Fruit fly (Drosophila melanogaster): ENCODE results near the gene chico.

Gene chico

DNA sequence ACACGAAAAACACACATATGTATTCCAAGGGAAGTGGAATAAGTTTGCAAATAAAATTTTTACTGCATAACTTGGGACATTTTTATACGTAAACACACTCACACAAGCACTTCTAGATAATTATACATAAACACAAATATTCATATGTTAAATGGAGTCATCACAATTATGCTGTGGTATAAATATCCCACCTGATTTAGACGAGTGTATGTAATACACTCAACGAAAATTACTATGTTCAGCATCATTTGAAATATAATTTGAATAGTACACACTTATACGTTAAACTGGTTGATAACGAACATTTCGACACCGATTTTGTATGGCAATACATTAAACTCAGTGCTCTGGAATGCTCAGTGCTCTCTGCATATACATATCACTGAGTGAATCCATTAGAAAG, 15.8 kb downstream of the chico start (continued):
- TF ChIP-seq D (optimal IDR thresholded peaks at IDR 0.05): no peak
- TF ChIP-seq D (GFP tag; optimal IDR thresholded peaks at IDR 0.05): no peak
- TF ChIP-seq CG10209 (GFP tag; optimal IDR thresholded peaks at IDR 0.05): no peak
- TF ChIP-seq ci (GFP tag; IDR thresholded peaks at IDR 0.05): no peak
- TF ChIP-seq luna (GFP tag; optimal IDR thresholded peaks at IDR 0.05): no peak
- peak; percentile 25 to 32 for TF ChIP-seq dpn (GFP tag; optimal IDR thresholded peaks at IDR 0.05)
- no peak for TF ChIP-seq Atf-2 (GFP tag; optimal IDR thresholded peaks at IDR 0.05)
- no peak for TF ChIP-seq TFAM (GFP tag; optimal IDR thresholded peaks at IDR 0.05)
- no peak for TF ChIP-seq CG8765 (GFP tag; IDR thresholded peaks at IDR 0.05)
- no peak for TF ChIP-seq CG12744 (GFP tag; optimal IDR thresholded peaks at IDR 0.05)
- no peak for TF ChIP-seq CG14965 (GFP tag; optimal IDR thresholded peaks at IDR 0.05; ENCODE audit: borderline replicate concordance)
- TF ChIP-seq CG31441 (GFP tag; IDR thresholded peaks at IDR 0.05): no peak
- TF ChIP-seq Sox100B (GFP tag; optimal IDR thresholded peaks at IDR 0.05): no peak
- no peak for TF ChIP-seq yki (optimal IDR thresholded peaks at IDR 0.05)
- no peak for TF ChIP-seq lola (GFP tag; optimal IDR thresholded peaks at IDR 0.05)
- no peak for TF ChIP-seq CG4854 (GFP tag; optimal IDR thresholded peaks at IDR 0.05)
- TF ChIP-seq CG9437 (GFP tag; optimal IDR thresholded peaks at IDR 0.05): no peak
- no peak for TF ChIP-seq CG6272 (GFP tag; IDR thresholded peaks at IDR 0.05)
- TF ChIP-seq HLH4C (GFP tag; IDR thresholded peaks at IDR 0.05; ENCODE audit: partially characterized antibody): no peak
- no peak for TF ChIP-seq sr (GFP tag; IDR thresholded peaks at IDR 0.05)
- TF ChIP-seq CG8089 (GFP tag; optimal IDR thresholded peaks at IDR 0.05): peak; percentile 95
- TF ChIP-seq CG12155 (GFP tag; optimal IDR thresholded peaks at IDR 0.05): no peak
- no peak for TF ChIP-seq CG10366 (GFP tag; IDR thresholded peaks at IDR 0.05)
- peak; percentile 4 for TF ChIP-seq CG10147 (GFP tag; optimal IDR thresholded peaks at IDR 0.05)
- no peak for TF ChIP-seq Vsx1 (GFP tag; optimal IDR thresholded peaks at IDR 0.05)
- TF ChIP-seq NFAT (GFP tag; IDR thresholded peaks at IDR 0.05): no peak
- TF ChIP-seq Pdp1 (GFP tag; optimal IDR thresholded peaks at IDR 0.05): peak in 1 of 2 experiments; percentile 28
- no peak for TF ChIP-seq ATbp (GFP tag; optimal IDR thresholded peaks at IDR 0.05)
- TF ChIP-seq tll (GFP tag; optimal IDR thresholded peaks at IDR 0.05): no peak
- no peak for TF ChIP-seq Bteb2 (GFP tag; optimal IDR thresholded peaks at IDR 0.05)
- TF ChIP-seq HLH54F (GFP tag; optimal IDR thresholded peaks at IDR 0.05): no peak
- TF ChIP-seq z (GFP tag; IDR thresholded peaks at IDR 0.05): no peak
- TF ChIP-seq CG33213 (GFP tag; optimal IDR thresholded peaks at IDR 0.05): no peak
- no peak for TF ChIP-seq CG9609 (GFP tag; optimal IDR thresholded peaks at IDR 0.05)
- TF ChIP-seq YL-1 (GFP tag; optimal IDR thresholded peaks at IDR 0.05): no peak
- no peak for TF ChIP-seq CG13624 (GFP tag; optimal IDR thresholded peaks at IDR 0.05)
- no peak; the same call in 1 of the 2 replicates for TF ChIP-seq CG17328 (GFP tag; IDR thresholded peaks at IDR 0.05)
- TF ChIP-seq CG11695 (GFP tag; IDR thresholded peaks at IDR 0.05): 0 out of 3 replicates have a peak, but pooled peaks have one; percentile 39
- TF ChIP-seq CG17186 (GFP tag; optimal IDR thresholded peaks at IDR 0.05): no peak
- no peak for TF ChIP-seq zfh2 (GFP tag; optimal IDR thresholded peaks at IDR 0.05)
- no peak for TF ChIP-seq wek (GFP tag; optimal IDR thresholded peaks at IDR 0.05)
- no peak for TF ChIP-seq zen (tag; optimal IDR thresholded peaks at IDR 0.05)
- TF ChIP-seq pum (GFP tag; optimal IDR thresholded peaks at IDR 0.05): no peak
- TF ChIP-seq fd64A (GFP tag; optimal IDR thresholded peaks at IDR 0.05): no peak
- no peak for TF ChIP-seq CG30020 (tag; optimal IDR thresholded peaks at IDR 0.05)
- no peak for TF ChIP-seq Ets97D (GFP tag; optimal IDR thresholded peaks at IDR 0.05)
- TF ChIP-seq CG7839 (tag; optimal IDR thresholded peaks at IDR 0.05): no peak
- TF ChIP-seq CG6854 (GFP tag; optimal IDR thresholded peaks at IDR 0.05): no peak
- TF ChIP-seq Adf1 (GFP tag; IDR thresholded peaks at IDR 0.05): no peak
- TF ChIP-seq dmrt11E (tag; optimal IDR thresholded peaks at IDR 0.05): peak; percentile 14
- no peak for TF ChIP-seq CG8944 (GFP tag; optimal IDR thresholded peaks at IDR 0.05)
- no peak for TF ChIP-seq CG31365 (tag; optimal IDR thresholded peaks at IDR 0.05)
